Fruit fly (Drosophila melanogaster): ENCODE data around the gene CG18284.

CG18284 gene

dm6 chr2L:10665603-10666002, 21.8 kb downstream of the CG18284 start (continued):
- TF ChIP-seq Ssrp (tag; optimal IDR thresholded peaks at IDR 0.05), result peak; percentile 61
- TF ChIP-seq tio (GFP tag; optimal IDR thresholded peaks at IDR 0.05), result peak; percentile 69
- TF ChIP-seq CG2889 (GFP tag; IDR thresholded peaks at IDR 0.05), result peak; percentile 76
- no peak for TF ChIP-seq CG4360 (GFP tag; IDR thresholded peaks at IDR 0.05)
- peak; percentile 8 for TF ChIP-seq sqz (GFP tag; optimal IDR thresholded peaks at IDR 0.05)
- TF ChIP-seq CG15479 (GFP tag; optimal IDR thresholded peaks at IDR 0.05), result no peak
- TF ChIP-seq CG17359 (tag; optimal IDR thresholded peaks at IDR 0.05), result peak; percentile 82
- peak; percentile 75 for TF ChIP-seq CG5953 (GFP tag; IDR thresholded peaks at IDR 0.05)
- TF ChIP-seq CG16863 (GFP tag; optimal IDR thresholded peaks at IDR 0.05), result peak; percentile 79
- peak; percentile 77 for TF ChIP-seq disco-r (GFP tag; optimal IDR thresholded peaks at IDR 0.05)
- peak; percentile 89 for TF ChIP-seq CG4730 (GFP tag; IDR thresholded peaks at IDR 0.05)
- TF ChIP-seq Doc2 (GFP tag; IDR thresholded peaks at IDR 0.05), result peak; percentile 52; the same call in 1 of the 2 replicates
- TF ChIP-seq lola (GFP tag; optimal IDR thresholded peaks at IDR 0.05), result no peak
- TF ChIP-seq slbo (GFP tag; IDR thresholded peaks at IDR 0.05), result peak; percentile 90
- peak; percentile 83 for TF ChIP-seq bowl (GFP tag; IDR thresholded peaks at IDR 0.05)
- TF ChIP-seq pros (GFP tag; optimal IDR thresholded peaks at IDR 0.05), result no peak

dm6 chr2L:10671530-10671929, 27.8 kb downstream of the CG18284 start:
- no peak for TF ChIP-seq gro (GFP tag; optimal IDR thresholded peaks at IDR 0.05)
- no peak for TF ChIP-seq CG31441 (GFP tag; IDR thresholded peaks at IDR 0.05)
- peak; percentile 44 for TF ChIP-seq CG11504 (tag; optimal IDR thresholded peaks at IDR 0.05)
- no peak for TF ChIP-seq CG18476 (GFP tag; optimal IDR thresholded peaks at IDR 0.05)
- TF ChIP-seq NK7.1 (GFP tag; optimal IDR thresholded peaks at IDR 0.05), result no peak
- TF ChIP-seq Ets97D (GFP tag; optimal IDR thresholded peaks at IDR 0.05), result no peak
- TF ChIP-seq luna (GFP tag; optimal IDR thresholded peaks at IDR 0.05), result no peak
- TF ChIP-seq amos (GFP tag; IDR thresholded peaks at IDR 0.05; ENCODE audit: partially characterized antibody), result peak; percentile 23; the same call in 1 of the 2 replicates
- TF ChIP-seq hb (GFP tag; IDR thresholded peaks at IDR 0.05; ENCODE audit: partially characterized antibody), result no peak
- no peak for TF ChIP-seq CG12155 (GFP tag; optimal IDR thresholded peaks at IDR 0.05)
- peak; percentile 80 for TF ChIP-seq Myb (GFP tag; optimal IDR thresholded peaks at IDR 0.05)
- no peak for TF ChIP-seq Fer1 (GFP tag; optimal IDR thresholded peaks at IDR 0.05)
- TF ChIP-seq CG2199 (GFP tag; IDR thresholded peaks at IDR 0.05), result 0 out of 3 replicates have a peak, but pooled peaks have one; percentile 60
- no peak for TF ChIP-seq slbo (GFP tag; IDR thresholded peaks at IDR 0.05)
- peak; percentile 12 for TF ChIP-seq sens (GFP tag)
- peak; percentile 49 for TF ChIP-seq CTCF (GFP tag; optimal IDR thresholded peaks at IDR 0.05)
- peak; percentile 8 for TF ChIP-seq stwl (tag; optimal IDR thresholded peaks at IDR 0.05)
- TF ChIP-seq zen2 (GFP tag; IDR thresholded peaks at IDR 0.05; ENCODE audit: partially characterized antibody), result no peak
- no peak for TF ChIP-seq tll (GFP tag; optimal IDR thresholded peaks at IDR 0.05)
- no peak for TF ChIP-seq aop (GFP tag; IDR thresholded peaks at IDR 0.05)
- no peak for TF ChIP-seq mld (GFP tag; IDR thresholded peaks at IDR 0.05; ENCODE audit: partially characterized antibody)

dm6 chr2L:10672989-10673388, 29.2 kb downstream of the CG18284 start:
- TF ChIP-seq z (GFP tag; IDR thresholded peaks at IDR 0.05) (no peak), nom (GFP tag; optimal IDR thresholded peaks at IDR 0.05) (peak; percentile 17)
